Worm (Caenorhabditis elegans): ENCODE data around the gene skr-14.

DNA sequence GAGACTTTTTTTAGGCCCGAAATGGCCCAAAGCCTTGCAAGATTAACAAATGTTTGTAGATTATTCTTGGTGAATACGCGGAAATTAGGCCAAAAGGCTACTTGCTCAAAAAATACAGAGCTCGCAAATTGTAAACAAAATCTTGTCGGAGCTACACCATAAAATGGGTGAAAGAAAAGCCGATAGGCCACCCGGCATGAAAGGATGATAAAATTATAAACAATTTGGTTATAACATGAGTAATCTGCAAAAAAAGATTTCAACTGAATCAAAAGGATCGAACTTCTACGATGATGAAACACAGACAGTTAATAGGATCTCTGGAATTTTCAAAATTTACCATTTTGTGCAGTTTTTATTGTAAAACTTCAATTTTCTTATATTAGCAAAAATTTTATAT, 23.2 kb downstream of the skr-14 start:
- TF ChIP-seq klf-2 (GFP tag; conservative IDR thresholded peaks at IDR 0.05) (no peak), flt-1 (GFP tag; IDR thresholded peaks at IDR 0.05) (no peak), cog-1 (tag; optimal IDR thresholded peaks at IDR 0.05) (no peak), tab-1 (GFP tag; IDR thresholded peaks at IDR 0.05) (no peak), T22C8.4 (GFP tag; IDR thresholded peaks at IDR 0.05) (no peak), med-1 (GFP tag; optimal IDR thresholded peaks at IDR 0.05; ENCODE audit: insufficient read depth) (no peak)
